Worm (Caenorhabditis elegans) whole organism, L4 larva: ENCODE data around the gene srt-49.

Experiments used
- ceh-32 ChIP-seq: sonication (generic microtip); optimal IDR thresholded peaks from 2 replicates; lab custom pipeline; 2016; ENCODE audit warnings: mild to moderate bottlenecking, missing genetic modification characterization, missing compliant biosample characterization; ENCODE audit not compliant: poor library complexity
- cey-2 ChIP-seq: sonication (generic microtip); optimal IDR thresholded peaks from 3 replicates; lab custom pipeline; 2017; ENCODE audit warnings: missing genetic modification characterization, mild to moderate bottlenecking, missing compliant biosample characterization, antibody characterized with exemption, borderline replicate concordance; ENCODE audit not compliant: insufficient read depth
- lin-39 ChIP-seq: fragments of 150-350 bp; optimal IDR thresholded peaks from 2 replicates; lab custom pipeline; 2014; ENCODE audit warnings: missing biosample characterization, missing genetic modification reagents, missing genetic modification characterization
- pqm-1 ChIP-seq: sonication (generic microtip); optimal IDR thresholded peaks from 2 replicates; lab custom pipeline; 2017; ENCODE audit warnings: missing biosample characterization, missing genetic modification characterization
- skn-1 ChIP-seq: fragments of 150-350 bp; optimal IDR thresholded peaks from 2 replicates; lab custom pipeline; 2014; ENCODE audit warnings: missing biosample characterization, missing genetic modification characterization
- unc-130 ChIP-seq: sonication (generic microtip); optimal IDR thresholded peaks from 2 replicates; lab custom pipeline; 2016; ENCODE audit warnings: missing genetic modification reagents, missing genetic modification characterization, missing compliant biosample characterization
- zfp-3 ChIP-seq: fragments of 200-800 bp; sonication (Bioruptor generic); conservative IDR thresholded peaks from 2 replicates; pipeline ENCODE4 v1.3.6; 2022; ENCODE audit warnings: missing genetic modification reagents, missing genetic modification characterization, missing compliant biosample characterization

DNA sequence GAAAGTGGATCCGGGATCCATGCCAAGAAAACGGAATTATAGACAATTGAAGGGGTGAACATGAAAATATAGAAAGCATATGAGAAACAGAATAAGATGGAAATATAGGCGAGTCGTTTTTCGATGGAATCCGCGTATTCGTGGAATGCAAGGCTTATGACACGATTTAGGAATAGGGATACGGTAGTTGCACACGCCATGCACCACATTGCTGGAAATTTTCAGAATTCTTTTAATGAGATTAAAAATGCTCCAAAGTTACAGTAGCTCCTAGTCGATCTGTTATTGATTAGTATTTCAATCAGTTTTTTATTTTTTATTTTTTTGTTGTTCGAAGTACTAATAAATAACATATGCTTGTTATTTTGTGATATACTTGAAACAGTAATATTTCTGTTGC lies 47.1 kb downstream of the srt-49 start:
- TF ChIP-seq lin-39 (tag; lab: Kevin White, UChicago) (no peak), ceh-32 (tag; lab: Kevin White, UChicago) (no peak), zfp-3 (no peak), pqm-1 (no peak), cey-2 (tag; lab: Kevin White, UChicago) (no peak), unc-130 (GFP tag; lab: Kevin White, UChicago) (no peak), skn-1 (tag; lab: Kevin White, UChicago) (no peak)
